Worm (Caenorhabditis elegans) whole organism, L4 larva: ENCODE measurements around the gene F22B5.5.
A peak's percentile ranks its signal among the peaks of the same experiment; 100 is the strongest.

ENCODE experiments used
- F10B5.3 ChIP-seq: sonication (generic microtip); optimal IDR thresholded peaks from 2 replicates; lab custom pipeline; 2016; ENCODE audit warnings: mild to moderate bottlenecking, missing genetic modification characterization, missing compliant biosample characterization
- T20F7.1 ChIP-seq: fragments of 200-800 bp; sonication (Bioruptor generic); optimal IDR thresholded peaks from 2 replicates; lab custom pipeline; 2018; ENCODE audit warnings: mild to moderate bottlenecking, missing genetic modification characterization, missing compliant biosample characterization
- aha-1 ChIP-seq: fragments of 150-350 bp; peaks from one replicate; lab custom pipeline; 2014; ENCODE audit warnings: missing biosample characterization, missing genetic modification characterization
- ama-1 ChIP-seq: fragments of 150-350 bp; optimal IDR thresholded peaks from 2 replicates; lab custom pipeline; 2014; ENCODE audit warnings: inconsistent platforms, mixed read lengths
- ceh-44 ChIP-seq: fragments of 200-800 bp; sonication (Bioruptor generic); IDR thresholded peaks from 2 replicates; pipeline ENCODE4 v1.3.6; 2022; ENCODE audit warnings: missing genetic modification reagents, missing genetic modification characterization, missing compliant biosample characterization
- cey-2 ChIP-seq: sonication (generic microtip); optimal IDR thresholded peaks from 3 replicates; lab custom pipeline; 2017; ENCODE audit warnings: missing genetic modification characterization, mild to moderate bottlenecking, missing compliant biosample characterization, antibody characterized with exemption, borderline replicate concordance; ENCODE audit not compliant: insufficient read depth
- ctbp-1 ChIP-seq: fragments of 200-800 bp; sonication (Bioruptor generic); IDR thresholded peaks from 2 replicates; pipeline ENCODE4 v1.3.6; 2022; ENCODE audit warnings: missing genetic modification reagents, missing genetic modification characterization, missing compliant biosample characterization
- daf-12 ChIP-seq: fragments of 150-350 bp; optimal IDR thresholded peaks from 2 replicates; lab custom pipeline; 2014; ENCODE audit warnings: missing biosample characterization, missing genetic modification reagents, missing genetic modification characterization
- daf-16 ChIP-seq, 3 experiments: sonication (generic microtip); optimal IDR thresholded peaks; 2 replicates each; lab custom pipeline; 2016 to 2017; ENCODE audit warnings: missing genetic modification characterization in 3 of 3, missing genetic modification reagents in 3 of 3, mild to moderate bottlenecking in 2 of 3, missing compliant biosample characterization in 2 of 3, missing biosample characterization in 1 of 3, moderate library complexity in 1 of 3
- dpl-1 ChIP-seq: fragments of 150-350 bp; optimal IDR thresholded peaks from 2 replicates; lab custom pipeline; 2014; ENCODE audit warnings: missing biosample characterization, missing genetic modification reagents, missing genetic modification characterization
- dve-1 ChIP-seq: sonication (generic microtip); optimal IDR thresholded peaks from 2 replicates; lab custom pipeline; 2017; ENCODE audit warnings: antibody characterized with exemption, mild to moderate bottlenecking, missing genetic modification characterization, missing compliant biosample characterization; ENCODE audit not compliant: insufficient read depth
- egl-43 ChIP-seq: fragments of 200-800 bp; sonication (Bioruptor generic); IDR thresholded peaks from 2 replicates; pipeline ENCODE4 v1.3.6; 2022; ENCODE audit warnings: missing genetic modification reagents, missing genetic modification characterization, missing compliant biosample characterization
- hif-1 ChIP-seq, 2 experiments: sonication (generic microtip); optimal IDR thresholded peaks; 2 replicates each; lab custom pipeline; 2016 to 2017; ENCODE audit warnings: missing compliant biosample characterization in 2 of 2, missing genetic modification characterization in 2 of 2, missing genetic modification reagents in 2 of 2, missing genotype in 2 of 2, mild to moderate bottlenecking in 1 of 2
- lin-15B ChIP-seq: fragments of 150-350 bp; sonication (generic microtip); optimal IDR thresholded peaks from 3 replicates; lab custom pipeline; 2014; ENCODE audit warnings: missing biosample characterization, missing genetic modification characterization
- madf-5 ChIP-seq, 2 experiments: fragments of 200-800 bp; sonication (Bioruptor generic); IDR thresholded peaks; 2 replicates each; pipeline ENCODE4 v1.3.6; 2022; ENCODE audit warnings: missing compliant biosample characterization in 2 of 2, missing genetic modification characterization in 2 of 2
- mdl-1 ChIP-seq, 2 experiments: fragments of 150-350 bp in 1 of 2; sonication (generic microtip) in 1 of 2; optimal IDR thresholded peaks; 2 replicates each; lab custom pipeline; 2014 to 2017; ENCODE audit warnings: missing biosample characterization in 2 of 2, missing genetic modification characterization in 2 of 2
- mep-1 ChIP-seq: fragments of 150-350 bp; sonication (generic microtip); optimal IDR thresholded peaks from 3 replicates; lab custom pipeline; 2014; ENCODE audit warnings: missing biosample characterization, missing genetic modification characterization
- nhr-10 ChIP-seq: fragments of 150-350 bp; optimal IDR thresholded peaks from 2 replicates; lab custom pipeline; 2014; ENCODE audit warnings: missing biosample characterization, missing genetic modification characterization
- nhr-11 ChIP-seq: fragments of 150-350 bp; optimal IDR thresholded peaks from 2 replicates; lab custom pipeline; 2014; ENCODE audit warnings: missing biosample characterization, missing genetic modification characterization
- nhr-111 ChIP-seq: fragments of 200-800 bp; sonication (Bioruptor generic); optimal IDR thresholded peaks from 2 replicates; lab custom pipeline; 2018; ENCODE audit warnings: mild to moderate bottlenecking, missing genetic modification characterization, missing compliant biosample characterization
- nhr-25 ChIP-seq: sonication (generic microtip); optimal IDR thresholded peaks from 2 replicates; lab custom pipeline; 2017; ENCODE audit warnings: missing genetic modification characterization, mild to moderate bottlenecking, missing compliant biosample characterization, antibody characterized with exemption, moderate library complexity, borderline replicate concordance; ENCODE audit not compliant: insufficient read depth
- nhr-28 ChIP-seq: fragments of 150-350 bp; optimal IDR thresholded peaks from 2 replicates; lab custom pipeline; 2014; ENCODE audit warnings: missing biosample characterization, missing genetic modification characterization
- nhr-41 ChIP-seq: fragments of 200-800 bp; sonication (Bioruptor generic); IDR thresholded peaks from 2 replicates; pipeline ENCODE4 v1.3.6; 2022; ENCODE audit warnings: missing genetic modification reagents, missing genetic modification characterization, missing compliant biosample characterization
- pha-4 ChIP-seq, 2 experiments: fragments of 150-350 bp in 1 of 2; fragments of 200-800 bp in 1 of 2; sonication (Bioruptor generic) in 1 of 2; IDR thresholded peaks in 1 of 2; optimal IDR thresholded peaks in 1 of 2; 2 replicates each; pipeline versions ENCODE4 v1.3.6 to Lab custom; 2014 to 2022; ENCODE audit warnings: missing genetic modification characterization in 2 of 2, missing genetic modification reagents in 2 of 2, missing biosample characterization in 1 of 2, missing compliant biosample characterization in 1 of 2
- pqm-1 ChIP-seq: sonication (generic microtip); optimal IDR thresholded peaks from 2 replicates; lab custom pipeline; 2017; ENCODE audit warnings: missing biosample characterization, missing genetic modification characterization
- saeg-2 ChIP-seq: fragments of 200-800 bp; sonication (Bioruptor generic); IDR thresholded peaks from 2 replicates; pipeline ENCODE4 v1.3.6; 2022; ENCODE audit warnings: missing genetic modification reagents, missing genetic modification characterization, missing compliant biosample characterization
- set-16 ChIP-seq: fragments of 200-800 bp; sonication (Bioruptor generic); IDR thresholded peaks from 2 replicates; pipeline ENCODE4 v1.3.6; 2022; ENCODE audit warnings: missing genetic modification reagents, missing genetic modification characterization, missing compliant biosample characterization
- snpc-1.2 ChIP-seq: fragments of 200-800 bp; sonication (Bioruptor generic); IDR thresholded peaks from 2 replicates; pipeline ENCODE4 v1.3.6; 2022; ENCODE audit warnings: missing genetic modification reagents, missing genetic modification characterization, missing compliant biosample characterization
- unc-130 ChIP-seq: sonication (generic microtip); optimal IDR thresholded peaks from 2 replicates; lab custom pipeline; 2016; ENCODE audit warnings: missing genetic modification reagents, missing genetic modification characterization, missing compliant biosample characterization
- unc-39 ChIP-seq: sonication (generic microtip); optimal IDR thresholded peaks from 2 replicates; lab custom pipeline; 2017; ENCODE audit warnings: missing biosample characterization, missing genetic modification characterization
- unc-62 ChIP-seq, 3 experiments: fragments of 150-350 bp in 1 of 3; sonication (generic microtip); optimal IDR thresholded peaks in 2 of 3; peaks in 1 of 3; 1 replicate in 1 of 3; 2 replicates in 2 of 3; lab custom pipeline; 2014 to 2017; ENCODE audit warnings: missing biosample characterization in 3 of 3, missing genetic modification characterization in 3 of 3, missing genetic modification reagents in 3 of 3, missing genotype in 1 of 3
- vab-7 ChIP-seq: fragments of 200-800 bp; sonication (Bioruptor generic); IDR thresholded peaks from 2 replicates; pipeline ENCODE4 v1.3.6; 2022; ENCODE audit warnings: missing genetic modification reagents, missing genetic modification characterization, missing compliant biosample characterization

F22B5.5 gene

ce11 chrII:8419015-8419414 is 35.4 kb downstream of the F22B5.5 start:
- peak; percentile 19 for TF ChIP-seq mep-1 (tag; lab: Kevin White, UChicago)
- no peak for TF ChIP-seq set-16 (GFP tag; lab: Robert Waterston, UW)
- no peak for TF ChIP-seq pqm-1 (tag; lab: Kevin White, UChicago)
- TF ChIP-seq vab-7 (GFP tag; lab: Robert Waterston, UW): no peak

DNA sequence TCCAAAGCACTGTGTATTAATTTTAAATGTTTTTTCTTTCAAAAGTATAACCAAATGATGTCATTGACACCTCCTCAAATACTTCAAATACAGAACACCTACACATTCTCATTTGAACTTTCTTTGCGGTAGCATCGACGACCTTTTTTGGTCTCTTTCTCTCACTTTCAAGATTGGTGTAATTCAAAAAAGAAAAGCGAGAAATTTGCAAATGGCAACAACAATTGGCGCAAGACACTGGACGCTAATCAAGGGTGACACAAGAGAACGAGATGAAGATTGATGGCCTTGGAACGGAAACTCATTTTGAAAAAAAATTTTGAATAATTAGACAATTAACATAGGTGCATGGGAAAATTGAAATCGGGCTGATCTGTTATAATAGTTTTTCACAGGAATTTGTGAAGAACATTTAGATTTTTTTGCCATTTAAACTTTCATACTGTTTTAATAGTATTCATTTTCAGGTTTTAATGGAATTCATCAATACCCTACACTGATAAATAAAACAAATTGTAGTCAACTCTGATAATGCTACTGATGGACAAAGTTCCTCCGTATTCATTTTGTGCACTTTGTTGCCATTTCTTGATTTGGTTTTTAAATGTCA is 37.2 kb downstream of the F22B5.5 start, which contains the start of gene fdgt-2:
fdgt-2 (plus strand) TSS at position 560 of the 610 bp plus-strand sequence.
- no peak for TF ChIP-seq ctbp-1 (GFP tag; lab: Robert Waterston, UW)
- TF ChIP-seq nhr-11 (tag; lab: Kevin White, UChicago): no peak
- no peak for TF ChIP-seq daf-12 (tag; lab: Kevin White, UChicago)
- TF ChIP-seq daf-16 (GFP tag; optimal IDR thresholded peaks at IDR 0.05; lab: Kevin White, UChicago): no peak
- peak; percentile 59 for TF ChIP-seq daf-16 (tag; optimal IDR thresholded peaks at IDR 0.05; lab: Kevin White, UChicago)
- no peak for TF ChIP-seq T20F7.1 (GFP tag; lab: Kevin White, UChicago)
- TF ChIP-seq unc-39: no peak
- TF ChIP-seq madf-5 (GFP tag; IDR thresholded peaks at IDR 0.05; lab: Robert Waterston, UW): no peak
- TF ChIP-seq unc-130 (GFP tag; lab: Kevin White, UChicago): no peak
- no peak for TF ChIP-seq lin-15B (tag; lab: Kevin White, UChicago)
- no peak for TF ChIP-seq F10B5.3 (tag; lab: Kevin White, UChicago)
- no peak for TF ChIP-seq nhr-25 (tag; lab: Kevin White, UChicago)
- no peak for TF ChIP-seq snpc-1.2 (GFP tag; lab: Robert Waterston, UW)
- no peak for TF ChIP-seq pha-4 (GFP tag; IDR thresholded peaks at IDR 0.05; lab: Robert Waterston, UW)
- no peak for TF ChIP-seq pha-4 (tag; optimal IDR thresholded peaks at IDR 0.05; lab: Kevin White, UChicago)
- TF ChIP-seq nhr-41: no peak
- no peak for TF ChIP-seq hif-1 (tag; optimal IDR thresholded peaks at IDR 0.05; lab: Kevin White, UChicago)
- no peak for TF ChIP-seq dpl-1 (GFP tag; lab: Kevin White, UChicago)
- peak; percentile 42 for TF ChIP-seq aha-1 (tag; lab: Kevin White, UChicago)
- no peak for TF ChIP-seq mdl-1 (tag; optimal IDR thresholded peaks at IDR 0.05; lab: Kevin White, UChicago)
- TF ChIP-seq cey-2 (tag; lab: Kevin White, UChicago): no peak
- no peak for TF ChIP-seq saeg-2
- TF ChIP-seq nhr-10 (tag; lab: Kevin White, UChicago): no peak
- TF ChIP-seq unc-62 (GFP tag; optimal IDR thresholded peaks at IDR 0.05 in 1 of 2; lab: Kevin White, UChicago): peak in 1 of 2 experiments; percentile 95
- TF ChIP-seq unc-62 (tag; optimal IDR thresholded peaks at IDR 0.05; lab: Kevin White, UChicago): no peak
- no peak for TF ChIP-seq dve-1 (tag; lab: Kevin White, UChicago)
- no peak for TF ChIP-seq egl-43 (GFP tag; lab: Robert Waterston, UW)
- TF ChIP-seq ceh-44 (GFP tag; lab: Robert Waterston, UW): no peak
- no peak for TF ChIP-seq nhr-111 (GFP tag; lab: Kevin White, UChicago)
- peak; percentile 25 for TF ChIP-seq nhr-28 (tag; lab: Kevin White, UChicago)
- TF ChIP-seq ama-1 (lab: Kevin White, UChicago): no peak

DNA sequence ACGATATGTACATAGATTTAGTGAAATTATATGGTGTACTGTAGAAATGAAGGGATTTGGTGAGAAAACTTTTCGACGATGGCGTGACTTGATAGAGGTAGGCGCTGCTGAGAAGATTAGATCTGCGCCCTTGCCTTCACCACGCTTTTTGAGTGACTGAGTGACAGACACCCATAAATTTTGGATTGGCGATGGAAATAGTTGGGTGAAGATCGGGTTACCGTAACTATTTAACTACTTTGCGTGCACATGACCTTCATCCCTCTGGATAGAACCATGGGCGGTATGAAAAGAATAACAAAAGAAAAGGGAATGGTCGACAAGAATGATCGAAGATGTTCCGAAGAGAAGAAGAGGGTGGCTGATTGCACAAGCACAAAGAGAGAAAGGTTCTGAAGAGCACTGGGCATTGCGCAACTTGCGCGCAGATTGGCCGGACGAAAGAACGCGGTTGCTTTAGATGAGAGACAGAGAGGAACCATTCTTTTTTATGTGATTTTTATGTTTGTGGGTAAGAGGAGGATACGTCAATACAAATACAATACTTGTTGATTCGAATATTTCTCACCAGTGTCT is 38.9 kb downstream of the F22B5.5 start:
- TF ChIP-seq unc-62 (GFP tag; optimal IDR thresholded peaks at IDR 0.05 in 1 of 2; lab: Kevin White, UChicago): peak in 1 of 2 experiments; percentile 5
- TF ChIP-seq unc-62 (tag; optimal IDR thresholded peaks at IDR 0.05; lab: Kevin White, UChicago): no peak
- no peak for TF ChIP-seq ctbp-1 (GFP tag; lab: Robert Waterston, UW)
